Fruit fly (Drosophila melanogaster) whole organism, adult: ENCODE measurements around the gene CG15547.

ENCODE experiments used
- CG1620 ChIP-seq: fragments of 200-800 bp; sonication (Bioruptor generic); optimal IDR thresholded peaks from 2 replicates; lab custom pipeline; 2016; ENCODE audit warnings: missing biosample characterization, missing genetic modification characterization
- tj ChIP-seq: fragments of 200-800 bp; sonication (Bioruptor generic); optimal IDR thresholded peaks from 3 replicates; lab custom pipeline; 2017; ENCODE audit warnings: missing biosample characterization, mild to moderate bottlenecking, missing genetic modification characterization, moderate library complexity

dm6 chr3R:30855176-30855575 is 28.1 kb downstream of the CG15547 start:
- TF ChIP-seq tj (GFP tag; lab: Kevin White, UChicago), result no peak
- no peak for TF ChIP-seq CG1620 (GFP tag; lab: Kevin White, UChicago)
